Fruit fly (Drosophila melanogaster) whole organism, embryonic: ENCODE results near the gene CG8925.

Source experiments
- BtbVII ChIP-seq: fragments of 200-800 bp; sonication (Bioruptor generic); optimal IDR thresholded peaks from 3 replicates; lab custom pipeline; 2017; ENCODE audit warnings: missing biosample characterization, mild to moderate bottlenecking, missing genetic modification characterization
- C15 ChIP-seq: fragments of 200-800 bp; sonication (Bioruptor generic); IDR thresholded peaks from 3 replicates; pipeline ENCODE4 v1.3.6; 2022; ENCODE audit warnings: missing biosample characterization, missing genetic modification characterization
- CG10543 ChIP-seq: fragments of 200-800 bp; sonication (Bioruptor generic); optimal IDR thresholded peaks from 3 replicates; lab custom pipeline; 2017; ENCODE audit warnings: missing biosample characterization, mild to moderate bottlenecking, missing genetic modification characterization, moderate library complexity
- CG11085 ChIP-seq: fragments of 200-800 bp; sonication (Bioruptor generic); IDR thresholded peaks from 2 replicates; pipeline ENCODE4 v1.3.6; 2022; ENCODE audit warnings: missing biosample characterization, missing genetic modification characterization
- CG11093 ChIP-seq: fragments of 200-800 bp; sonication (Bioruptor generic); IDR thresholded peaks from 3 replicates; pipeline ENCODE4 v1.3.6; 2022; ENCODE audit warnings: missing biosample characterization, missing genetic modification characterization
- CG15073 ChIP-seq: fragments of 200-800 bp; sonication (Bioruptor generic); optimal IDR thresholded peaks from 2 replicates; lab custom pipeline; 2016; ENCODE audit warnings: missing biosample characterization, missing genetic modification characterization
- CG1529 ChIP-seq: fragments of 200-800 bp; sonication (Bioruptor generic); optimal IDR thresholded peaks from 3 replicates; lab custom pipeline; 2018; ENCODE audit warnings: missing biosample characterization, missing genetic modification characterization
- CG17361 ChIP-seq: fragments of 200-800 bp; sonication (Bioruptor generic); IDR thresholded peaks from 3 replicates; pipeline ENCODE4 v1.3.6; 2022; ENCODE audit warnings: missing biosample characterization, missing genetic modification characterization
- CG17385 ChIP-seq: fragments of 200-800 bp; sonication (Bioruptor generic); optimal IDR thresholded peaks from 3 replicates; lab custom pipeline; 2018; ENCODE audit warnings: missing biosample characterization, mild to moderate bottlenecking, missing genetic modification characterization
- CG30403 ChIP-seq: fragments of 200-800 bp; sonication (Bioruptor generic); optimal IDR thresholded peaks from 3 replicates; lab custom pipeline; 2016; ENCODE audit warnings: missing biosample characterization, missing genetic modification characterization
- CG31224 ChIP-seq: fragments of 200-800 bp; sonication (Bioruptor generic); IDR thresholded peaks from 2 replicates; pipeline ENCODE4 v1.3.6; 2022; ENCODE audit warnings: missing biosample characterization, missing genetic modification characterization
- CG3163 ChIP-seq: fragments of 200-800 bp; sonication (Bioruptor generic); optimal IDR thresholded peaks from 3 replicates; lab custom pipeline; 2016; ENCODE audit warnings: missing biosample characterization, missing genetic modification characterization
- CG32532 ChIP-seq: fragments of 200-800 bp; sonication (Bioruptor generic); IDR thresholded peaks from 2 replicates; pipeline ENCODE4 v1.3.6; 2022; ENCODE audit warnings: missing biosample characterization, missing genetic modification characterization
- CG32767 ChIP-seq: fragments of 200-800 bp; sonication (Bioruptor generic); IDR thresholded peaks from 2 replicates; pipeline ENCODE4 v1.3.6; 2022; ENCODE audit warnings: missing biosample characterization, missing genetic modification characterization
- CG6854 ChIP-seq: fragments of 200-800 bp; sonication (Bioruptor generic); optimal IDR thresholded peaks from 3 replicates; lab custom pipeline; 2017; ENCODE audit warnings: missing biosample characterization, mild to moderate bottlenecking, missing genetic modification characterization
- CG7372 ChIP-seq: fragments of 200-800 bp; sonication (Bioruptor generic); IDR thresholded peaks from 2 replicates; pipeline ENCODE4 v1.3.6; 2022; ENCODE audit warnings: missing biosample characterization, missing genetic modification characterization
- CG8478 ChIP-seq: fragments of >200 bp; optimal IDR thresholded peaks from 2 replicates; lab custom pipeline; 2018
- CG8924 ChIP-seq: fragments of 200-800 bp; optimal IDR thresholded peaks from 3 replicates; lab custom pipeline; 2019; ENCODE audit warnings: missing biosample characterization, mild to moderate bottlenecking, missing genetic modification characterization, moderate library complexity
- CG9727 ChIP-seq: fragments of 200-800 bp; sonication (Bioruptor generic); optimal IDR thresholded peaks from 3 replicates; lab custom pipeline; 2017; ENCODE audit warnings: missing biosample characterization, mild to moderate bottlenecking, missing genetic modification characterization
- CoRest ChIP-seq: fragments of 200-800 bp; sonication (Bioruptor generic); optimal IDR thresholded peaks from 3 replicates; lab custom pipeline; 2018; ENCODE audit warnings: missing biosample characterization, mild to moderate bottlenecking, missing genetic modification characterization, moderate library complexity
- D19A ChIP-seq: fragments of 200-800 bp; optimal IDR thresholded peaks from 3 replicates; lab custom pipeline; 2019; ENCODE audit warnings: missing biosample characterization, mild to moderate bottlenecking, missing genetic modification characterization, moderate library complexity
- ERR ChIP-seq: fragments of 200-800 bp; sonication (Bioruptor generic); optimal IDR thresholded peaks from 2 replicates; lab custom pipeline; 2016; ENCODE audit warnings: missing biosample characterization, missing genetic modification characterization
- H2.0 ChIP-seq: fragments of 200-800 bp; sonication (Bioruptor generic); IDR thresholded peaks from 2 replicates; pipeline ENCODE4 v1.3.6; 2022; ENCODE audit warnings: missing biosample characterization, missing genetic modification characterization
- HLH4C ChIP-seq: fragments of 200-800 bp; sonication (Bioruptor generic); IDR thresholded peaks from 3 replicates; pipeline ENCODE4 v1.3.6; 2022; ENCODE audit warnings: missing biosample characterization, missing genetic modification characterization; ENCODE audit not compliant: partially characterized antibody
- HLHmδ ChIP-seq: fragments of 200-800 bp; sonication (Bioruptor generic); optimal IDR thresholded peaks from 2 replicates; lab custom pipeline; 2018; ENCODE audit warnings: missing biosample characterization, mild to moderate bottlenecking, missing genetic modification characterization, moderate library complexity
- Hr3 ChIP-seq: fragments of 200-800 bp; sonication (Bioruptor generic); optimal IDR thresholded peaks from 3 replicates; lab custom pipeline; 2016; ENCODE audit warnings: missing biosample characterization, missing genetic modification characterization
- Hr51 ChIP-seq, 2 experiments: fragments of 200-800 bp; sonication (Bioruptor generic); optimal IDR thresholded peaks; 2 replicates in 1 of 2; 3 replicates in 1 of 2; lab custom pipeline; 2016 to 2018; ENCODE audit warnings: missing biosample characterization in 2 of 2, missing genetic modification characterization in 2 of 2, mild to moderate bottlenecking in 1 of 2, moderate library complexity in 1 of 2
- MESR4 ChIP-seq: fragments of 200-800 bp; sonication (Bioruptor generic); optimal IDR thresholded peaks from 2 replicates; lab custom pipeline; 2018; ENCODE audit warnings: missing biosample characterization, mild to moderate bottlenecking, missing genetic modification characterization, moderate library complexity
- Meics ChIP-seq: fragments of 200-800 bp; sonication (Bioruptor generic); optimal IDR thresholded peaks from 2 replicates; lab custom pipeline; 2017; ENCODE audit warnings: missing biosample characterization, mild to moderate bottlenecking, missing genetic modification characterization
- Opbp ChIP-seq: fragments of 200-800 bp; sonication (Bioruptor generic); IDR thresholded peaks from 3 replicates; pipeline ENCODE4 v1.3.6; 2022; ENCODE audit warnings: missing biosample characterization, missing genetic modification characterization; ENCODE audit not compliant: partially characterized antibody
- Ptx1 ChIP-seq: fragments of 200-800 bp; sonication (Bioruptor generic); IDR thresholded peaks from 2 replicates; pipeline ENCODE4 v1.3.6; 2022; ENCODE audit warnings: missing biosample characterization, missing genetic modification characterization
- Sox102F ChIP-seq: fragments of 200-800 bp; sonication (Bioruptor generic); optimal IDR thresholded peaks from 2 replicates; lab custom pipeline; 2018; ENCODE audit warnings: missing biosample characterization, mild to moderate bottlenecking, missing genetic modification characterization, moderate library complexity
- YL-1 ChIP-seq: fragments of 200-800 bp; sonication (Bioruptor generic); optimal IDR thresholded peaks from 3 replicates; lab custom pipeline; 2017; ENCODE audit warnings: missing biosample characterization, mild to moderate bottlenecking, missing genetic modification characterization
- ara ChIP-seq: fragments of 200-800 bp; sonication (Bioruptor generic); IDR thresholded peaks from 2 replicates; pipeline ENCODE4 v1.3.6; 2022; ENCODE audit warnings: missing biosample characterization, missing genetic modification characterization
- bcd ChIP-seq: fragments of 200-800 bp; sonication (Bioruptor generic); optimal IDR thresholded peaks from 2 replicates; lab custom pipeline; 2017; ENCODE audit warnings: missing biosample characterization, mild to moderate bottlenecking, missing genetic modification characterization
- br ChIP-seq: fragments of >200 bp; optimal IDR thresholded peaks from 2 replicates; lab custom pipeline; 2017
- chinmo ChIP-seq: fragments of 200-800 bp; sonication (Bioruptor generic); IDR thresholded peaks from 4 replicates; pipeline ENCODE4 v1.3.6; 2022; ENCODE audit warnings: missing biosample characterization, missing genetic modification characterization; ENCODE audit not compliant: partially characterized antibody
- fd96Cb ChIP-seq: fragments of 200-800 bp; sonication (Bioruptor generic); optimal IDR thresholded peaks from 2 replicates; lab custom pipeline; 2018; ENCODE audit warnings: missing biosample characterization, mild to moderate bottlenecking, missing genetic modification characterization, moderate library complexity
- jing ChIP-seq: fragments of 200-800 bp; sonication (Bioruptor generic); optimal IDR thresholded peaks from 2 replicates; lab custom pipeline; 2018; ENCODE audit warnings: missing biosample characterization, mild to moderate bottlenecking, missing genetic modification characterization
- klu ChIP-seq: fragments of 200-800 bp; sonication (Bioruptor generic); IDR thresholded peaks from 2 replicates; pipeline ENCODE4 v1.3.6; 2022; ENCODE audit warnings: missing biosample characterization, missing genetic modification characterization
- lbe ChIP-seq: fragments of 200-800 bp; sonication (Bioruptor generic); optimal IDR thresholded peaks from 2 replicates; lab custom pipeline; 2016; ENCODE audit warnings: missing biosample characterization, mild to moderate bottlenecking, missing genetic modification characterization
- nmo ChIP-seq: fragments of 200-800 bp; sonication (Bioruptor generic); optimal IDR thresholded peaks from 2 replicates; lab custom pipeline; 2018; ENCODE audit warnings: missing biosample characterization, mild to moderate bottlenecking, missing genetic modification characterization, moderate library complexity
- pb ChIP-seq: fragments of 200-800 bp; sonication (Bioruptor generic); optimal IDR thresholded peaks from 3 replicates; lab custom pipeline; 2016; ENCODE audit warnings: missing biosample characterization, missing genetic modification characterization
- ranshi ChIP-seq: fragments of 200-800 bp; sonication (Bioruptor generic); IDR thresholded peaks from 2 replicates; pipeline ENCODE4 v1.3.6; 2022; ENCODE audit warnings: missing biosample characterization, missing genetic modification characterization
- seq ChIP-seq: fragments of 200-800 bp; sonication (Bioruptor generic); IDR thresholded peaks from 2 replicates; pipeline ENCODE4 v1.3.6; 2022; ENCODE audit warnings: missing biosample characterization, missing genetic modification characterization
- ssp ChIP-seq: fragments of 200-800 bp; sonication (Bioruptor generic); IDR thresholded peaks from 2 replicates; pipeline ENCODE4 v1.3.6; 2022; ENCODE audit warnings: missing biosample characterization, missing genetic modification characterization
- unpg ChIP-seq: fragments of 200-800 bp; sonication (Bioruptor generic); optimal IDR thresholded peaks from 3 replicates; lab custom pipeline; 2018; ENCODE audit warnings: missing biosample characterization, mild to moderate bottlenecking, missing genetic modification characterization, moderate library complexity

The CG8925 gene

DNA sequence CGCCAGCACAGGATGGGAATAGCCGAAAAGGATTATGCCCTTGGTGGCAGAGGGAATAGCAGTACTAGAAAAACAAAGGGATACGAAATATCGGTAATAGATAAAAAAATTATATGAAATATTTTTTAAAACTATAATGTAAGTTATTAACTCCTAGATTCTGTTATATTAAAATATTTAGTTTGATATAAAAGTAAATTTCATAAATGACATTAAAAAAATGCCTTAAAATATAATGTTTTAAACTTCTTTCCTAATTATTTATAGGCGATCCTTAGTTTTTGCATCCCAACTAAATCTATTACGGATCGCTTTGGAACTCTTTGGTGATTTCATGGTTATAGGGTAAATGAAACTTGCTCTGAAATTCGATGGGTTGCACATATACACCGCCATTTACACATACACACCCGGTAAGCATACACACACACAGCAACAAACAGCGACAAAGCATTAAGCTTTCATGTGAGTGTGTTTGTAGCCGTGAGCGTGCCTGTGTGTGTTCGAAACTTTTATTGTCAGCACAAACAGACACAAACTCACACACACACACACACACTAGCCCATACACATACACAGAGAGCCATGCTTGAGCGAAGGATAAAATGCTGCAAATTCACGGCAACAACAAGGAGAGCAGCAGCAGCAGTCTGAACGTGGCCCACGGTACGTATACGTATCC lies 42.1 kb downstream of the CG8925 start (continued):
- TF ChIP-seq D19A (tag; lab: Kevin White, UChicago) (peak; percentile 94), HLH4C (GFP tag; lab: Robert Waterston, UW) (no peak), CG9727 (GFP tag; lab: Kevin White, UChicago) (peak; percentile 24), BtbVII (GFP tag; lab: Kevin White, UChicago) (peak; percentile 68), bcd (GFP tag; lab: Kevin White, UChicago) (peak; percentile 32), ara (no peak), fd96Cb (tag; lab: Kevin White, UChicago) (peak; percentile 27), Opbp (GFP tag; lab: Robert Waterston, UW) (no peak), Sox102F (GFP tag; lab: Kevin White, UChicago) (peak; percentile 33)

DNA sequence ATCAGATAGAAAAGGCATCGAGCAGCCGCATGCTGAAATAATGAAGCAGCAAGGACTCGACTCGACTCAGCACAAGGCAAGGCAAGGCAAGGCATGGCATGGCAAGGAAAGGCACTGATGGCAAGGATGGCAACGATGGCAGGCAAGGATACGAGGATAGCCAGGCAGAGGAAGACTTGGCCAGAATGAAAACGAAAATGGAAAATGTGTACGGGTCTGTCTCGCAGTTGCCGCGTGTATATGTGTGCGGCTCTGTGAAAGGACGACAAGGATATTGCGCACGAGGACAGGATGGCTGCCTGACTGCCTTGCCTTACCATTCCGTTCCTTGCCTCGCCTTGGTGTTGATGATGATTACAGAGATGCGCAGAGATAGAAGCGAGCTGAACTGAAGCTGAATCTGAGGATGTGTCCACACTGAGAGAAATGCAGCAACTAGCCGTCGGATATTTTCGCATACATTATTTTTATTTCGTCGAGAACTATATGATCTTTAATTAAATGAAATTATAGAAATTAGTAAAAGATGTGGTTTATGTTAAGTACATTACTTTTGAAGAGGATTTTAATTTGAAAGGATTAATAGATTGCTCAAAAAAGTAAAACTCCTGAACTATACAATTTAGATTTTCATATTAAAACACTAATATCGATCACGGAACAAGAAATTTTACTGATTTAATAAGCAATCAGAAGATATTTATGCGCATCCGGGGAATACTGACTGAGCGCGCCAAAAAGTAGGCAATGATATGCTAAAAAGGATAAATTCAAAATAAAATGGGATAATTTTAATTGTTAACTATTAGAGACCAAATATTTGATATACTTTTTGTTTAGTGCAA lies 42.9 kb downstream of the CG8925 start:
- no peak for TF ChIP-seq ERR (GFP tag; lab: Kevin White, UChicago)
- TF ChIP-seq Meics (GFP tag; lab: Kevin White, UChicago): peak; percentile 62
- TF ChIP-seq Hr51 (GFP tag; optimal IDR thresholded peaks at IDR 0.05; lab: Kevin White, UChicago): peak in 1 of 2 experiments; percentile 53
- no peak for TF ChIP-seq unpg (GFP tag; lab: Kevin White, UChicago)
- TF ChIP-seq CG3163 (GFP tag; lab: Kevin White, UChicago): no peak
- TF ChIP-seq CG11093 (GFP tag; lab: Robert Waterston, UW): no peak
- no peak for TF ChIP-seq lbe (GFP tag; lab: Kevin White, UChicago)
- TF ChIP-seq nmo (GFP tag; lab: Kevin White, UChicago): peak; percentile 42
- 0 out of 2 replicates have a peak, but pooled peaks have one; percentile 10 for TF ChIP-seq CG7372 (GFP tag; lab: Robert Waterston, UW)
- TF ChIP-seq C15: no peak
- TF ChIP-seq seq: no peak
- TF ChIP-seq CG17385: peak; percentile 29
- TF ChIP-seq pb: no peak
- TF ChIP-seq CG17361 (GFP tag; lab: Robert Waterston, UW): peak; percentile 80
- TF ChIP-seq Ptx1 (GFP tag; lab: Robert Waterston, UW): peak; percentile 19; the same call in 1 of the 2 replicates
- no peak for TF ChIP-seq CG15073 (GFP tag; lab: Kevin White, UChicago)
- TF ChIP-seq CG6854 (GFP tag; lab: Kevin White, UChicago): peak; percentile 41
- TF ChIP-seq CG30403 (GFP tag; lab: Kevin White, UChicago): peak; percentile 60
- TF ChIP-seq H2.0 (GFP tag; lab: Robert Waterston, UW): peak; percentile 5; the same call in 1 of the 2 replicates
- peak; percentile 79 for TF ChIP-seq CG8478 (lab: Kevin White, UChicago)
- no peak for TF ChIP-seq CG1529
- TF ChIP-seq CG31224 (GFP tag; lab: Robert Waterston, UW): no peak
- TF ChIP-seq klu (GFP tag; lab: Robert Waterston, UW): no peak
- no peak for TF ChIP-seq br (lab: Kevin White, UChicago)
- no peak for TF ChIP-seq CG32767 (GFP tag; lab: Robert Waterston, UW)
- TF ChIP-seq HLHmδ (GFP tag; lab: Kevin White, UChicago): no peak
- TF ChIP-seq CoRest (tag; lab: Kevin White, UChicago): peak; percentile 68
- TF ChIP-seq chinmo (GFP tag; lab: Robert Waterston, UW): 0 out of 4 replicates have a peak, but pooled peaks have one; percentile 50
- TF ChIP-seq YL-1 (GFP tag; lab: Kevin White, UChicago): no peak
- peak; percentile 34 for TF ChIP-seq Hr3
- no peak for TF ChIP-seq MESR4 (GFP tag; lab: Kevin White, UChicago)
- no peak for TF ChIP-seq ranshi (GFP tag; lab: Robert Waterston, UW)
- TF ChIP-seq CG8924 (tag; lab: Kevin White, UChicago): peak; percentile 34
- 0 out of 2 replicates have a peak, but pooled peaks have one; percentile 5 for TF ChIP-seq CG32532
- no peak for TF ChIP-seq ssp (GFP tag; lab: Robert Waterston, UW)
- no peak for TF ChIP-seq jing (GFP tag; lab: Kevin White, UChicago)
- TF ChIP-seq CG11085 (GFP tag; lab: Robert Waterston, UW): no peak
- TF ChIP-seq CG10543 (GFP tag; lab: Kevin White, UChicago): no peak
